Fruit fly (Drosophila melanogaster): ENCODE results near the gene CG18649.

DNA sequence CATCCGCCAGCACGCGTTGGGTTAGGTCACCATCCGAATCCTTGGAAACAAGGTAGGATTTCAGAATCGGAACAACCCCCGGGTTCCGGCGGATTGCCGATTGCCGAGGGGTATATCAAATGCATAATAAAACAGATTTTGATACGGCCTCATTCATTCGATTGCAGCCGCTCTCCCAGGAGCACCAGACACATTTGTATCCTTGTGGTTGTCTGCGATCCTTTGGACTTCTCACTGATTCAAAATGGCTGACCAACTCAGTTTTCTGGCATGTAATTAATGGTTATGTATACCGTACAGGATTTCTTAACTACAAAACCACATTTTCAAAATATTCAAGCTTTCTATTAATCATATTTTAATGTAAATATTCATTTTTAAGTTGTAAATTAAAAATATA lies 6.3 kb downstream of the CG18649 start:
- no peak for TF ChIP-seq usp (GFP tag; optimal IDR thresholded peaks at IDR 0.05)
- no peak for TF ChIP-seq pan (optimal IDR thresholded peaks at IDR 0.05)
